Fruit fly (Drosophila melanogaster) whole organism, prepupa: ENCODE measurements around the gene Grip.

ENCODE experiments used
- CG10631 ChIP-seq: fragments of 200-800 bp; sonication (Bioruptor generic); optimal IDR thresholded peaks from 2 replicates; lab custom pipeline; 2016; ENCODE audit warnings: missing biosample characterization, missing genetic modification characterization
- CG11294 ChIP-seq: fragments of 200-800 bp; sonication (Bioruptor generic); IDR thresholded peaks from 2 replicates; pipeline ENCODE4 v1.3.6; 2022; ENCODE audit warnings: missing biosample characterization, missing genetic modification characterization
- CG11762 ChIP-seq: fragments of 200-800 bp; sonication (Bioruptor generic); optimal IDR thresholded peaks from 3 replicates; lab custom pipeline; 2016; ENCODE audit warnings: missing biosample characterization, missing genetic modification characterization; ENCODE audit not compliant: insufficient read depth
- CG11902 ChIP-seq: fragments of 200-800 bp; sonication (Bioruptor generic); optimal IDR thresholded peaks from 3 replicates; lab custom pipeline; 2016; ENCODE audit warnings: missing biosample characterization, missing genetic modification characterization
- CG15336 ChIP-seq: fragments of 200-800 bp; sonication (Bioruptor generic); IDR thresholded peaks from 2 replicates; pipeline ENCODE4 v1.3.6; 2022; ENCODE audit warnings: missing biosample characterization, missing genetic modification characterization
- CG1621 ChIP-seq: fragments of 200-800 bp; sonication (Bioruptor generic); optimal IDR thresholded peaks from 3 replicates; lab custom pipeline; 2018; ENCODE audit warnings: missing biosample characterization, mild to moderate bottlenecking, missing genetic modification characterization
- CG16779 ChIP-seq: fragments of 200-800 bp; sonication (Bioruptor generic); optimal IDR thresholded peaks from 3 replicates; lab custom pipeline; 2017; ENCODE audit warnings: missing biosample characterization, mild to moderate bottlenecking, missing genetic modification characterization
- CG3032 ChIP-seq: fragments of 200-800 bp; optimal IDR thresholded peaks from 2 replicates; lab custom pipeline; 2019; ENCODE audit warnings: missing biosample characterization, mild to moderate bottlenecking, missing genetic modification characterization, moderate library complexity
- CG31627 ChIP-seq: fragments of 200-800 bp; sonication (Bioruptor generic); optimal IDR thresholded peaks from 3 replicates; lab custom pipeline; 2016; ENCODE audit warnings: missing biosample characterization, missing genetic modification characterization
- CG34406 ChIP-seq: fragments of 200-800 bp; sonication (Bioruptor generic); optimal IDR thresholded peaks from 3 replicates; lab custom pipeline; 2016; ENCODE audit warnings: missing biosample characterization, missing genetic modification characterization
- CG3919 ChIP-seq: fragments of 200-800 bp; sonication (Bioruptor generic); optimal IDR thresholded peaks from 3 replicates; lab custom pipeline; 2016; ENCODE audit warnings: missing biosample characterization, missing genetic modification characterization
- CG6163 ChIP-seq: fragments of 200-800 bp; sonication (Bioruptor generic); IDR thresholded peaks from 3 replicates; pipeline ENCODE4 v1.3.6; 2022; ENCODE audit warnings: missing biosample characterization, missing genetic modification characterization
- CG6276 ChIP-seq: fragments of 200-800 bp; sonication (Bioruptor generic); optimal IDR thresholded peaks from 2 replicates; lab custom pipeline; 2017; ENCODE audit warnings: missing biosample characterization, mild to moderate bottlenecking, missing genetic modification characterization
- CG6808 ChIP-seq: fragments of 200-800 bp; sonication (Bioruptor generic); optimal IDR thresholded peaks from 3 replicates; lab custom pipeline; 2017; ENCODE audit warnings: missing biosample characterization, missing genetic modification characterization, mild to moderate bottlenecking, moderate library complexity, missing genetic modification reagents
- CG6854 ChIP-seq: fragments of 200-800 bp; sonication (Bioruptor generic); optimal IDR thresholded peaks from 2 replicates; lab custom pipeline; 2017; ENCODE audit warnings: missing biosample characterization, mild to moderate bottlenecking, missing genetic modification characterization
- CG7368 ChIP-seq: fragments of 200-800 bp; sonication (Bioruptor generic); optimal IDR thresholded peaks from 3 replicates; lab custom pipeline; 2016; ENCODE audit warnings: missing biosample characterization, missing genetic modification characterization
- CG8119 ChIP-seq: fragments of 200-800 bp; sonication (Bioruptor generic); IDR thresholded peaks from 3 replicates; pipeline ENCODE4 v1.3.6; 2022; ENCODE audit warnings: missing biosample characterization, missing genetic modification characterization
- CG8632 ChIP-seq: fragments of 200-800 bp; sonication (Bioruptor generic); optimal IDR thresholded peaks from 3 replicates; lab custom pipeline; 2016; ENCODE audit warnings: missing biosample characterization, missing genetic modification characterization
- Eip75B ChIP-seq: fragments of 200-800 bp; sonication (Bioruptor generic); optimal IDR thresholded peaks from 3 replicates; lab custom pipeline; 2016; ENCODE audit warnings: missing biosample characterization, missing genetic modification characterization
- Eip93F ChIP-seq: fragments of 200-800 bp; sonication (Bioruptor generic); optimal IDR thresholded peaks from 2 replicates; lab custom pipeline; 2016; ENCODE audit warnings: missing biosample characterization, mild to moderate bottlenecking, missing genetic modification characterization
- Ets21C ChIP-seq: fragments of 200-800 bp; sonication (Bioruptor generic); optimal IDR thresholded peaks from 3 replicates; lab custom pipeline; 2016; ENCODE audit warnings: missing biosample characterization, missing genetic modification characterization
- Ets96B ChIP-seq: fragments of 200-800 bp; optimal IDR thresholded peaks from 2 replicates; lab custom pipeline; 2019; ENCODE audit warnings: missing biosample characterization, mild to moderate bottlenecking, missing genetic modification characterization, moderate library complexity
- Hr38 ChIP-seq: sonication (Bioruptor generic); optimal IDR thresholded peaks from 2 replicates; lab custom pipeline; 2016; ENCODE audit warnings: missing biosample characterization, missing genetic modification characterization
- Hr39 ChIP-seq: fragments of 200-800 bp; sonication (Bioruptor generic); optimal IDR thresholded peaks from 2 replicates; lab custom pipeline; 2016; ENCODE audit warnings: missing biosample characterization, missing genetic modification characterization
- Hr4 ChIP-seq: fragments of 200-800 bp; sonication (Bioruptor generic); optimal IDR thresholded peaks from 3 replicates; lab custom pipeline; 2016; ENCODE audit warnings: missing biosample characterization, missing genetic modification characterization
- Lpt ChIP-seq: fragments of 200-800 bp; sonication (Bioruptor generic); optimal IDR thresholded peaks from 3 replicates; lab custom pipeline; 2016; ENCODE audit warnings: missing biosample characterization, missing genetic modification characterization
- Met ChIP-seq: fragments of 200-800 bp; sonication (Bioruptor generic); optimal IDR thresholded peaks from 3 replicates; lab custom pipeline; 2016; ENCODE audit warnings: missing biosample characterization, missing genetic modification characterization
- OdsH ChIP-seq: fragments of 200-800 bp; sonication (Bioruptor generic); optimal IDR thresholded peaks from 3 replicates; lab custom pipeline; 2016; ENCODE audit warnings: missing biosample characterization, missing genetic modification characterization
- Smox ChIP-seq: fragments of 200-800 bp; sonication (Bioruptor generic); optimal IDR thresholded peaks from 3 replicates; lab custom pipeline; 2016; ENCODE audit warnings: missing biosample characterization, missing genetic modification characterization
- Sox102F ChIP-seq: fragments of 200-800 bp; sonication (Bioruptor generic); optimal IDR thresholded peaks from 2 replicates; lab custom pipeline; 2016; ENCODE audit warnings: missing biosample characterization, mild to moderate bottlenecking, missing genetic modification characterization
- Sox15 ChIP-seq: fragments of 200-800 bp; sonication (Bioruptor generic); optimal IDR thresholded peaks from 3 replicates; lab custom pipeline; 2016; ENCODE audit warnings: missing biosample characterization, missing genetic modification characterization
- acj6 ChIP-seq: fragments of 200-800 bp; sonication (Bioruptor generic); optimal IDR thresholded peaks from 3 replicates; lab custom pipeline; 2016; ENCODE audit warnings: missing biosample characterization, missing genetic modification characterization
- cyc ChIP-seq: fragments of 200-800 bp; sonication (Bioruptor generic); optimal IDR thresholded peaks from 3 replicates; lab custom pipeline; 2016; ENCODE audit warnings: missing biosample characterization, missing genetic modification characterization
- dac ChIP-seq: fragments of 200-800 bp; sonication (Bioruptor generic); optimal IDR thresholded peaks from 2 replicates; lab custom pipeline; 2017; ENCODE audit warnings: missing biosample characterization, mild to moderate bottlenecking, missing genetic modification characterization
- dsx ChIP-seq: fragments of 200-800 bp; optimal IDR thresholded peaks from 3 replicates; lab custom pipeline; 2019; ENCODE audit warnings: missing biosample characterization, mild to moderate bottlenecking, missing genetic modification characterization, moderate library complexity; ENCODE audit not compliant: poor library complexity, severe bottlenecking
- esn ChIP-seq: fragments of 200-800 bp; sonication (Bioruptor generic); optimal IDR thresholded peaks from 2 replicates; lab custom pipeline; 2016; ENCODE audit warnings: missing biosample characterization, mild to moderate bottlenecking, missing genetic modification characterization, moderate library complexity
- fd85E ChIP-seq: fragments of 200-800 bp; sonication (Bioruptor generic); optimal IDR thresholded peaks from 3 replicates; lab custom pipeline; 2016; ENCODE audit warnings: missing biosample characterization, missing genetic modification characterization
- fkh ChIP-seq: fragments of 200-800 bp; sonication (Bioruptor generic); optimal IDR thresholded peaks from 3 replicates; lab custom pipeline; 2017; ENCODE audit warnings: missing biosample characterization, mild to moderate bottlenecking, missing genetic modification characterization, moderate library complexity
- lz ChIP-seq: fragments of 200-800 bp; sonication (Bioruptor generic); optimal IDR thresholded peaks from 3 replicates; lab custom pipeline; 2016; ENCODE audit warnings: missing biosample characterization, missing genetic modification characterization
- net ChIP-seq: fragments of 200-800 bp; sonication (Bioruptor generic); optimal IDR thresholded peaks from 3 replicates; lab custom pipeline; 2016; ENCODE audit warnings: missing biosample characterization, missing genetic modification characterization
- pdm3 ChIP-seq: fragments of 200-800 bp; sonication (Bioruptor generic); optimal IDR thresholded peaks from 3 replicates; lab custom pipeline; 2016; ENCODE audit warnings: missing biosample characterization, missing genetic modification characterization
- ss ChIP-seq, 2 experiments: fragments of 200-800 bp; sonication (Bioruptor generic); optimal IDR thresholded peaks; 2 replicates in 1 of 2; 3 replicates in 1 of 2; lab custom pipeline; 2017 to 2018; ENCODE audit warnings: mild to moderate bottlenecking in 2 of 2, missing biosample characterization in 2 of 2, missing genetic modification characterization in 2 of 2, moderate library complexity in 1 of 2
- svp ChIP-seq: fragments of 200-800 bp; sonication (Bioruptor generic); peaks from one replicate; lab custom pipeline; 2016; ENCODE audit warnings: missing biosample characterization, missing genetic modification characterization
- topi ChIP-seq: fragments of 200-800 bp; sonication (Bioruptor generic); optimal IDR thresholded peaks from 3 replicates; lab custom pipeline; 2016; ENCODE audit warnings: missing biosample characterization, missing genetic modification characterization
- vri ChIP-seq: fragments of 200-800 bp; sonication (Bioruptor generic); optimal IDR thresholded peaks from 3 replicates; lab custom pipeline; 2016; ENCODE audit warnings: missing biosample characterization, mild to moderate bottlenecking, missing genetic modification characterization

The Grip gene

dm6 chrX:5924378-5924777 lies 41.7 kb upstream of the Grip start (continued):
- no peak for TF ChIP-seq Met (GFP tag; lab: Kevin White, UChicago)
- peak; percentile 75; the same call in 2 of the 3 replicates for TF ChIP-seq CG6163 (GFP tag; lab: Robert Waterston, UW)
- TF ChIP-seq CG11762 (GFP tag; lab: Kevin White, UChicago), result peak; percentile 45
- TF ChIP-seq vri (GFP tag; lab: Kevin White, UChicago), result no peak
- TF ChIP-seq CG6808, result peak; percentile 17
- peak; percentile 77 for TF ChIP-seq CG8119 (GFP tag; lab: Robert Waterston, UW)
- TF ChIP-seq CG8632 (GFP tag; lab: Kevin White, UChicago), result no peak
- TF ChIP-seq CG16779 (tag; lab: Kevin White, UChicago), result peak; percentile 6
- no peak for TF ChIP-seq CG7368 (GFP tag; lab: Kevin White, UChicago)
- TF ChIP-seq Ets96B (tag; lab: Kevin White, UChicago), result peak; percentile 7
- no peak for TF ChIP-seq Sox102F (GFP tag; lab: Kevin White, UChicago)
- peak; percentile 31 for TF ChIP-seq net (GFP tag; lab: Kevin White, UChicago)
- peak; percentile 53 for TF ChIP-seq pdm3 (GFP tag; lab: Kevin White, UChicago)
- no peak for TF ChIP-seq ss (GFP tag; optimal IDR thresholded peaks at IDR 0.05; lab: Kevin White, UChicago)
- peak; percentile 75 for TF ChIP-seq CG10631 (GFP tag; lab: Kevin White, UChicago)
- TF ChIP-seq Hr39 (GFP tag; lab: Kevin White, UChicago), result no peak
- TF ChIP-seq Hr4 (GFP tag; lab: Kevin White, UChicago), result no peak
- no peak for TF ChIP-seq CG6854 (GFP tag; lab: Kevin White, UChicago)
- TF ChIP-seq CG3032, result no peak
- no peak for TF ChIP-seq fd85E (GFP tag; lab: Kevin White, UChicago)
- no peak for TF ChIP-seq CG11902 (GFP tag; lab: Kevin White, UChicago)
- no peak for TF ChIP-seq Eip93F
- peak; percentile 71 for TF ChIP-seq Lpt (GFP tag; lab: Kevin White, UChicago)
- no peak for TF ChIP-seq Sox15 (GFP tag; lab: Kevin White, UChicago)
- no peak for TF ChIP-seq fkh (GFP tag; lab: Kevin White, UChicago)
- TF ChIP-seq CG6276 (GFP tag; lab: Kevin White, UChicago), result peak; percentile 56
- TF ChIP-seq CG15336 (GFP tag; lab: Robert Waterston, UW), result peak; percentile 72
- peak; percentile 54 for TF ChIP-seq OdsH (GFP tag; lab: Kevin White, UChicago)
- TF ChIP-seq acj6, result peak; percentile 37
- peak; percentile 56 for TF ChIP-seq CG3919 (GFP tag; lab: Kevin White, UChicago)

- peak; percentile 24 for TF ChIP-seq Hr39 (GFP tag; lab: Kevin White, UChicago)
- TF ChIP-seq CG15336 (GFP tag; lab: Robert Waterston, UW), result peak; percentile 90
- TF ChIP-seq net (GFP tag; lab: Kevin White, UChicago), result peak; percentile 60
- TF ChIP-seq dac (GFP tag; lab: Kevin White, UChicago), result peak; percentile 24
- TF ChIP-seq Ets96B (tag; lab: Kevin White, UChicago), result peak; percentile 87
- TF ChIP-seq fkh (GFP tag; lab: Kevin White, UChicago), result no peak
- peak; percentile 95 for TF ChIP-seq CG6163 (GFP tag; lab: Robert Waterston, UW)
- peak; percentile 66 for TF ChIP-seq Hr4 (GFP tag; lab: Kevin White, UChicago)
- TF ChIP-seq Lpt (GFP tag; lab: Kevin White, UChicago), result peak; percentile 29
- TF ChIP-seq CG1621 (tag; lab: Kevin White, UChicago), result peak; percentile 82
- peak; percentile 72 for TF ChIP-seq CG10631 (GFP tag; lab: Kevin White, UChicago)
- TF ChIP-seq CG6854 (GFP tag; lab: Kevin White, UChicago), result no peak
- no peak for TF ChIP-seq Eip93F
- TF ChIP-seq CG31627, result no peak
- peak; percentile 55 for TF ChIP-seq cyc (GFP tag; lab: Kevin White, UChicago)
- peak; percentile 6 for TF ChIP-seq Sox15 (GFP tag; lab: Kevin White, UChicago)
- TF ChIP-seq CG3919 (GFP tag; lab: Kevin White, UChicago), result peak; percentile 80
- TF ChIP-seq CG16779 (tag; lab: Kevin White, UChicago), result peak; percentile 55
- no peak for TF ChIP-seq vri (GFP tag; lab: Kevin White, UChicago)
- peak; percentile 85 for TF ChIP-seq CG8119 (GFP tag; lab: Robert Waterston, UW)
- peak; percentile 68 for TF ChIP-seq svp (GFP tag; lab: Kevin White, UChicago)
- TF ChIP-seq lz (GFP tag; lab: Kevin White, UChicago), result peak; percentile 55
- TF ChIP-seq Eip75B (GFP tag; lab: Kevin White, UChicago), result peak; percentile 77
- TF ChIP-seq acj6, result peak; percentile 59
- TF ChIP-seq topi (GFP tag; lab: Kevin White, UChicago), result peak; percentile 73
- peak; percentile 70 for TF ChIP-seq CG11294 (GFP tag; lab: Robert Waterston, UW)
- no peak for TF ChIP-seq Hr38 (GFP tag; lab: Kevin White, UChicago)
- peak; percentile 14 for TF ChIP-seq esn (GFP tag; lab: Kevin White, UChicago)
- TF ChIP-seq dsx (GFP tag; lab: Kevin White, UChicago), result peak; percentile 86
- no peak for TF ChIP-seq Ets21C (GFP tag; lab: Kevin White, UChicago)
- TF ChIP-seq CG34406 (GFP tag; lab: Kevin White, UChicago), result peak; percentile 52
- TF ChIP-seq fd85E (GFP tag; lab: Kevin White, UChicago), result peak; percentile 14
- TF ChIP-seq CG6808, result peak; percentile 83
- peak; percentile 33 for TF ChIP-seq Smox (GFP tag; lab: Kevin White, UChicago)
- TF ChIP-seq CG11902 (GFP tag; lab: Kevin White, UChicago), result peak; percentile 44
- peak; percentile 49 for TF ChIP-seq CG8632 (GFP tag; lab: Kevin White, UChicago)
Observed at dm6 chrX:5925793-5926418, 40.2 kb upstream of the Grip start.
